Worm (Caenorhabditis elegans) whole organism, young adult: ENCODE measurements around the gene mog-4.

Source experiments
- B0336.3 ChIP-seq: fragments of 200-800 bp; sonication (Bioruptor generic); IDR thresholded peaks from 2 replicates; pipeline ENCODE4 v1.3.6; 2022; ENCODE audit warnings: missing genetic modification characterization, missing compliant biosample characterization
- D2030.7 ChIP-seq: fragments of 200-800 bp; sonication (Bioruptor generic); IDR thresholded peaks from 2 replicates; pipeline ENCODE4 v1.3.6; 2022; ENCODE audit warnings: missing genetic modification reagents, missing genetic modification characterization, missing compliant biosample characterization
- F33H1.4 ChIP-seq: fragments of 200-800 bp; sonication (Bioruptor generic); IDR thresholded peaks from 2 replicates; pipeline ENCODE4 v1.3.6; 2022; ENCODE audit warnings: missing genetic modification reagents, missing genetic modification characterization, missing compliant biosample characterization
- F55B11.4 ChIP-seq: sonication (generic microtip); optimal IDR thresholded peaks from 2 replicates; lab custom pipeline; 2016; ENCODE audit warnings: missing compliant biosample characterization, missing genetic modification characterization, borderline replicate concordance; ENCODE audit not compliant: insufficient read depth
- T26A5.8 ChIP-seq: sonication (generic microtip); optimal IDR thresholded peaks from 2 replicates; lab custom pipeline; 2016; ENCODE audit warnings: missing genetic modification characterization, missing compliant biosample characterization
- Y56A3A.18 ChIP-seq: fragments of 200-800 bp; sonication (Bioruptor generic); IDR thresholded peaks from 2 replicates; pipeline ENCODE4 v1.3.6; 2022; ENCODE audit warnings: missing genetic modification reagents, missing genetic modification characterization, missing compliant biosample characterization
- akir-1 ChIP-seq: fragments of 200-800 bp; sonication (Bioruptor generic); optimal IDR thresholded peaks from 2 replicates; lab custom pipeline; 2018; ENCODE audit warnings: mild to moderate bottlenecking, missing genetic modification characterization, moderate library complexity, missing compliant biosample characterization
- ama-1 ChIP-seq, 3 experiments: fragments of 150-350 bp in 1 of 3; sonication (generic microtip) in 2 of 3; optimal IDR thresholded peaks; 2 replicates each; lab custom pipeline; 2014 to 2018; ENCODE audit warnings: missing biosample characterization in 2 of 3, missing genetic modification characterization in 2 of 3, missing genetic modification reagents in 2 of 3
- aptf-2 ChIP-seq: fragments of 200-800 bp; sonication (Bioruptor generic); conservative IDR thresholded peaks from 2 replicates; pipeline ENCODE4 v1.3.6; 2022; ENCODE audit warnings: missing genetic modification reagents, missing genetic modification characterization, missing compliant biosample characterization
- bed-2 ChIP-seq: fragments of 200-800 bp; sonication (Bioruptor generic); IDR thresholded peaks from 2 replicates; pipeline ENCODE4 v1.3.6; 2022; ENCODE audit warnings: missing genetic modification reagents, missing genetic modification characterization, missing compliant biosample characterization
- cebp-1 ChIP-seq, 2 experiments: fragments of 200-800 bp in 1 of 2; sonication (Bioruptor generic) in 1 of 2; sonication (generic microtip) in 1 of 2; IDR thresholded peaks in 1 of 2; optimal IDR thresholded peaks in 1 of 2; 2 replicates each; pipeline versions ENCODE4 v1.3.6 to Lab custom; 2017 to 2022; ENCODE audit warnings: missing compliant biosample characterization in 2 of 2, missing genetic modification characterization in 2 of 2, mild to moderate bottlenecking in 1 of 2, missing genetic modification reagents in 1 of 2, moderate library complexity in 1 of 2
- ceh-40 ChIP-seq: fragments of 200-800 bp; sonication (Bioruptor generic); IDR thresholded peaks from 2 replicates; pipeline ENCODE4 v1.3.6; 2022; ENCODE audit warnings: missing genetic modification characterization, missing compliant biosample characterization
- ceh-91 ChIP-seq: fragments of 200-800 bp; sonication (Bioruptor generic); IDR thresholded peaks from 2 replicates; pipeline ENCODE4 v1.3.6; 2022; ENCODE audit warnings: missing genetic modification reagents, missing genetic modification characterization, missing compliant biosample characterization
- dpff-1 ChIP-seq: sonication (generic microtip); optimal IDR thresholded peaks from 2 replicates; lab custom pipeline; 2017; ENCODE audit warnings: mild to moderate bottlenecking, missing genetic modification characterization, missing compliant biosample characterization
- efl-1 ChIP-seq: fragments of 150-350 bp; optimal IDR thresholded peaks from 2 replicates; lab custom pipeline; 2014; ENCODE audit warnings: missing biosample characterization, missing genetic modification reagents, missing genetic modification characterization
- ets-4 ChIP-seq: fragments of 200-800 bp; sonication (Bioruptor generic); optimal IDR thresholded peaks from 2 replicates; lab custom pipeline; 2018; ENCODE audit warnings: mild to moderate bottlenecking, missing genetic modification characterization, missing compliant biosample characterization
- fkh-3 ChIP-seq: sonication (generic microtip); optimal IDR thresholded peaks from 2 replicates; lab custom pipeline; 2016; ENCODE audit warnings: mild to moderate bottlenecking, missing genetic modification characterization, missing compliant biosample characterization
- hmg-20 ChIP-seq: fragments of 200-800 bp; sonication (Bioruptor generic); IDR thresholded peaks from 2 replicates; pipeline ENCODE4 v1.3.6; 2022; ENCODE audit warnings: missing genetic modification reagents, missing genetic modification characterization, missing compliant biosample characterization
- lin-40 ChIP-seq: sonication (generic microtip); optimal IDR thresholded peaks from 2 replicates; lab custom pipeline; 2016; ENCODE audit warnings: missing genetic modification characterization, mild to moderate bottlenecking, missing compliant biosample characterization, missing genotype, missing genetic modification reagents
- lin-54 ChIP-seq: fragments of 200-800 bp; sonication (Bioruptor generic); optimal IDR thresholded peaks from 2 replicates; lab custom pipeline; 2018; ENCODE audit warnings: mild to moderate bottlenecking, missing genetic modification characterization, missing compliant biosample characterization
- lir-1 ChIP-seq: fragments of 200-800 bp; sonication (Bioruptor generic); conservative IDR thresholded peaks from 2 replicates; pipeline ENCODE4 v1.3.6; 2022; ENCODE audit warnings: missing genetic modification reagents, missing genetic modification characterization, missing compliant biosample characterization
- lsl-1 ChIP-seq: fragments of 200-800 bp; sonication (Bioruptor generic); optimal IDR thresholded peaks from 2 replicates; lab custom pipeline; 2018; ENCODE audit warnings: mild to moderate bottlenecking, missing genetic modification characterization, moderate library complexity, missing compliant biosample characterization
- lsy-27 ChIP-seq: sonication (generic microtip); optimal IDR thresholded peaks from 2 replicates; lab custom pipeline; 2017; ENCODE audit warnings: missing genetic modification characterization, mild to moderate bottlenecking, missing compliant biosample characterization, antibody characterized with exemption, missing genotype, borderline replicate concordance; ENCODE audit not compliant: insufficient read depth
- madf-6 ChIP-seq: fragments of 200-800 bp; sonication (Bioruptor generic); IDR thresholded peaks from 2 replicates; pipeline ENCODE4 v1.3.6; 2022; ENCODE audit warnings: missing genetic modification reagents, missing genetic modification characterization, missing compliant biosample characterization
- madf-8 ChIP-seq: fragments of 200-800 bp; sonication (Bioruptor generic); conservative IDR thresholded peaks from 2 replicates; pipeline ENCODE4 v1.3.6; 2022; ENCODE audit warnings: missing genetic modification reagents, missing genetic modification characterization, missing compliant biosample characterization
- mcd-1 ChIP-seq: fragments of 200-800 bp; sonication (Bioruptor generic); IDR thresholded peaks from 2 replicates; pipeline ENCODE4 v1.3.6; 2022; ENCODE audit warnings: missing genetic modification reagents, missing genetic modification characterization, missing compliant biosample characterization
- nhr-90 ChIP-seq: sonication (generic microtip); optimal IDR thresholded peaks from 2 replicates; lab custom pipeline; 2016; ENCODE audit warnings: missing genotype, mild to moderate bottlenecking, missing genetic modification characterization, missing compliant biosample characterization
- sdz-38 ChIP-seq: sonication (generic microtip); optimal IDR thresholded peaks from 2 replicates; lab custom pipeline; 2016; ENCODE audit warnings: missing genotype, missing genetic modification characterization, missing compliant biosample characterization
- snpc-1.3 ChIP-seq: sonication (generic microtip); optimal IDR thresholded peaks from 2 replicates; lab custom pipeline; 2017; ENCODE audit warnings: missing genetic modification characterization, mild to moderate bottlenecking, missing compliant biosample characterization, antibody characterized with exemption, moderate library complexity, missing genotype, missing genetic modification reagents; ENCODE audit not compliant: insufficient read depth
- snpc-3.4 ChIP-seq: sonication (generic microtip); optimal IDR thresholded peaks from 2 replicates; lab custom pipeline; 2017; ENCODE audit warnings: missing genetic modification characterization, mild to moderate bottlenecking, missing compliant biosample characterization, antibody characterized with exemption, moderate library complexity, missing genotype, missing genetic modification reagents
- snpc-4 ChIP-seq, 5 experiments: fragments of 150-350 bp in 1 of 5; sonication (generic microtip) in 4 of 5; optimal IDR thresholded peaks; 2 replicates each; lab custom pipeline; 2014 to 2018; ENCODE audit warnings: missing genetic modification characterization in 5 of 5, missing biosample characterization in 3 of 5, antibody characterized with exemption in 2 of 5, mild to moderate bottlenecking in 2 of 5, missing compliant biosample characterization in 2 of 5, missing genotype in 2 of 5, moderate library complexity in 2 of 5, missing genetic modification reagents in 1 of 5
- tlf-1 ChIP-seq: fragments of 200-800 bp; sonication (Bioruptor generic); optimal IDR thresholded peaks from 2 replicates; lab custom pipeline; 2018; ENCODE audit warnings: mild to moderate bottlenecking, missing genetic modification characterization, missing compliant biosample characterization
- unc-62 ChIP-seq: fragments of 150-350 bp; optimal IDR thresholded peaks from 2 replicates; lab custom pipeline; 2014; ENCODE audit warnings: missing biosample characterization, missing genetic modification reagents, missing genetic modification characterization
- xnd-1 ChIP-seq: sonication (generic microtip); optimal IDR thresholded peaks from 2 replicates; lab custom pipeline; 2016; ENCODE audit warnings: missing genotype, missing genetic modification reagents, missing genetic modification characterization, missing compliant biosample characterization
- zfh-2 ChIP-seq: fragments of 200-800 bp; sonication (Bioruptor generic); conservative IDR thresholded peaks from 2 replicates; pipeline ENCODE4 v1.3.6; 2022; ENCODE audit warnings: missing genetic modification reagents, missing genetic modification characterization, missing compliant biosample characterization
- zim-3 ChIP-seq: sonication (generic microtip); optimal IDR thresholded peaks from 2 replicates; lab custom pipeline; 2017; ENCODE audit warnings: mild to moderate bottlenecking, missing genetic modification characterization, moderate library complexity, missing compliant biosample characterization
- ztf-22 ChIP-seq: fragments of 200-800 bp; sonication (Bioruptor generic); optimal IDR thresholded peaks from 2 replicates; lab custom pipeline; 2018; ENCODE audit warnings: mild to moderate bottlenecking, missing genetic modification characterization, moderate library complexity, missing compliant biosample characterization
- ztf-28 ChIP-seq: fragments of 200-800 bp; sonication (Bioruptor generic); IDR thresholded peaks from 2 replicates; pipeline ENCODE4 v1.3.6; 2022; ENCODE audit warnings: missing genetic modification reagents, missing genetic modification characterization, missing compliant biosample characterization
- ztf-6 ChIP-seq: fragments of 200-800 bp; sonication (Bioruptor generic); IDR thresholded peaks from 2 replicates; pipeline ENCODE4 v1.3.6; 2022; ENCODE audit warnings: missing genetic modification reagents, missing genetic modification characterization, missing compliant biosample characterization

mog-4 gene

DNA sequence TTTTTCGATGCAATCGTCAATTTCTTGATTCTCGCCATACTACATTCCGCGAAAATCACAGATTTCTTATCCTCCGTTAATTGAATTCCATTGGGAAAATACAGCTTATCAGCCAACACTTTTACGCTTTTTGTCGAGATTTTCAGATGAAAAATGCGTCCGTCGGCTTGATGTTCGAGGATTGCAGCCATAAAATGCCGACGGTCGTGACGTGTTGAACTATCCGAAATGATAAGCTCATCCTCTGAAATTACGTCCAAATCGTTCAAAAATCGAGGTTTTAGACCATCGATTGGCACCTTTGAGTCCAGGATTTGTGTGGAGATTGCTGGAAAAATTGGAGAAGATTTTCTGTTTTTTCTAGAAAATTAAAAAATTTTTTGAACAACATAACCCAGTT is 34.3 kb downstream of the mog-4 start:
- TF ChIP-seq ceh-40 (GFP tag; lab: Robert Waterston, UW) (no peak), ets-4 (GFP tag; lab: Kevin White, UChicago) (no peak), sdz-38 (tag; lab: Kevin White, UChicago) (no peak), nhr-90 (tag; lab: Kevin White, UChicago) (no peak), D2030.7 (GFP tag; lab: Robert Waterston, UW) (no peak), ztf-22 (GFP tag; lab: Kevin White, UChicago) (no peak), lir-1 (GFP tag; lab: Robert Waterston, UW) (no peak), F55B11.4 (tag; lab: Kevin White, UChicago) (no peak), snpc-4 (GFP tag; optimal IDR thresholded peaks at IDR 0.05; lab: Kevin White, UChicago) (no peak), snpc-4 (tag; optimal IDR thresholded peaks at IDR 0.05; lab: Kevin White, UChicago) (no peak), ztf-6 (no peak), bed-2 (GFP tag; lab: Robert Waterston, UW) (no peak), snpc-3.4 (no peak), ceh-91 (GFP tag; lab: Robert Waterston, UW) (no peak), fkh-3 (tag; lab: Kevin White, UChicago) (no peak), cebp-1 (GFP tag; IDR thresholded peaks at IDR 0.05; lab: Robert Waterston, UW) (no peak), cebp-1 (tag; optimal IDR thresholded peaks at IDR 0.05; lab: Kevin White, UChicago) (no peak), B0336.3 (GFP tag; lab: Robert Waterston, UW) (no peak), zfh-2 (GFP tag; lab: Robert Waterston, UW) (no peak), ama-1 (optimal IDR thresholded peaks at IDR 0.05; lab: Kevin White, UChicago) (no peak), ama-1 (GFP tag; optimal IDR thresholded peaks at IDR 0.05; lab: Kevin White, UChicago) (no peak), Y56A3A.18 (GFP tag; lab: Robert Waterston, UW) (no peak), lin-40 (no peak)

DNA sequence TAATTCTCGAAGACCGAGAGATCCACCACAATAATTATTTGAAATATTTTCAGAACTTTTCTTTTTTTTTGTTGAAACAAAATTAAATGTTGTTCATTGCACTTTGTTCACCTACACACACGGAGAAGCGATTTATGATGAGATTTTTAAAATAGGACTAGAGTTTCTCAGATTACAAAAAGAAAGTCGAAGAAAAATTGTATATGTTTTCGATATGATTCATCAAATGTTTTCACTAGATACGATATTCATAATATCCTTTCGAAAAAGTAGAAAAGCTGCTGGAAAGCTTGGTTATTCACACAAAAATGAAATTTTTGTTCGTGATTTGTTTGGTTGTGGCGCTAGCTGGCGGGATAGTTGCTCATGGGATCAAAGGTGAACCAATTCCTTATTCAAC is 36.4 kb downstream of the mog-4 start, which contains the start of gene F57C2.4:
Gene F57C2.4 (plus strand): TSS at position 301 of the 400 bp plus-strand sequence.
- TF ChIP-seq ets-4 (GFP tag; lab: Kevin White, UChicago): no peak
- TF ChIP-seq cebp-1 (GFP tag; IDR thresholded peaks at IDR 0.05; lab: Robert Waterston, UW): no peak
- TF ChIP-seq cebp-1 (tag; optimal IDR thresholded peaks at IDR 0.05; lab: Kevin White, UChicago): no peak
- no peak for TF ChIP-seq akir-1 (GFP tag; lab: Kevin White, UChicago)
- TF ChIP-seq dpff-1 (tag; lab: Kevin White, UChicago): no peak
- no peak for TF ChIP-seq aptf-2 (GFP tag; lab: Robert Waterston, UW)
- TF ChIP-seq mcd-1 (GFP tag; lab: Robert Waterston, UW): no peak
- TF ChIP-seq ztf-28: no peak
- no peak for TF ChIP-seq tlf-1 (GFP tag; lab: Kevin White, UChicago)
- no peak for TF ChIP-seq zim-3 (tag; lab: Kevin White, UChicago)

DNA sequence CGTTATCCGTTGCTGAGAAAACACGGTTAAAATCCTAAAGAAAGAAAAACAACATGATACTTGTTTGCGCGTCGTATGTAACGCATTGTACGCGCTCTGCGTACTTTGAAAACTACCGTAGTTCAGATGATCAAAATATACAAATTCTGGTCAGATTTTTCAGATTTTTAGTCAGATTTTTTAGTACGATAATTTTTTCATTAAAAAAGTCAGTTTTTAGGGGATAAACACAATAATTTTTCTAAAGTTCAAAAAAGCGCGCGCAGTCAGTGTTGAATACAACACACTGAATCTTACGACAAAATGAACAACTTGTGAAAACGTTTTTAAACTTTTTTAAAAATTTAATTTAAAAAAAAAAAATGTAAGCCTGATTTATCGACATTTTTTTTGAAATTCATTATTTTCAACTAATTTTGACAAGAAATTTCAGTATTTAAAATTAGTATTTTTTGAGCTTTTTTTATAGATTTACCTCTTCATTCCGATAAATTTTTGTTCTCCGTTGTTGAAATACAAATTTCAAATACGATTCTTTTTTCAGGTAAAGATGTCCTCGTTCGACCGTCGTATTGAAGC is 37.7 kb downstream of the mog-4 start, which contains the start of gene pot-2:
Gene pot-2 (plus strand): TSS at position 529 of the 579 bp plus-strand sequence.
- TF ChIP-seq madf-8 (GFP tag; lab: Robert Waterston, UW) (peak; percentile 58), ceh-91 (GFP tag; lab: Robert Waterston, UW) (0 out of 2 replicates have a peak, but pooled peaks have one; percentile 13), lsl-1 (GFP tag; lab: Kevin White, UChicago) (peak; percentile 87), D2030.7 (GFP tag; lab: Robert Waterston, UW) (peak; percentile 50; the same call in 1 of the 2 replicates), snpc-1.3 (tag; lab: Kevin White, UChicago) (peak; percentile 16), madf-6 (GFP tag; lab: Robert Waterston, UW) (peak; percentile 80), hmg-20 (GFP tag; lab: Robert Waterston, UW) (no peak), xnd-1 (peak; percentile 49), T26A5.8 (tag; lab: Kevin White, UChicago) (no peak), zim-3 (tag; lab: Kevin White, UChicago) (no peak), efl-1 (peak; percentile 75), unc-62 (GFP tag; lab: Kevin White, UChicago) (no peak), lsy-27 (tag; lab: Kevin White, UChicago) (no peak), lin-54 (GFP tag; lab: Kevin White, UChicago) (peak; percentile 26), F55B11.4 (tag; lab: Kevin White, UChicago) (no peak), F33H1.4 (0 out of 2 replicates have a peak, but pooled peaks have one; percentile 17)
